Worm (Caenorhabditis elegans) whole organism, dauer: ENCODE data around the gene K07F5.15.

Source experiments
- unc-62 ChIP-seq: sonication (generic microtip); optimal IDR thresholded peaks from 2 replicates; lab custom pipeline; 2017; ENCODE audit warnings: missing biosample characterization, missing genetic modification reagents, missing genetic modification characterization

The K07F5.15 gene

DNA sequence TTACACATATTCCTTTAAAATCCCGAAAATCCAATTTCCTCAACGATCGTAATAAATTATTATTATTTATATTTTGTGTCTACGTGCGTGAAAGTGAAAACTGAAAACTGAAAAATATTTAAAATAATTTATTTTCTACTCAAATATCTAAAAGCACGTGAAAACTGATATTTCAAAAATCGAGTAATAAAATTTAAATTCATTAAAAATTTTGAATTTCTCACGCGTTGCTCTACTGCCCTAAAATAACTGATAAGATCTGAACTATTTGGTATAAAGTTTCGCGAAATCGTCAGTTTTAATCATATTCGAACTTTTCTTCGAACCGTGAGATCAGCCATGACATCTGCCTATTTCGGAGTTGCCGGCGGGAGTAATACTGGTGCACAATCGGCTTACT lies 12.6 kb upstream of the K07F5.15 start, which contains the start of gene ssq-1:
Gene ssq-1, plus strand, starts transcription at position 301 of the 400 bp plus-strand sequence.
- TF ChIP-seq unc-62 (GFP tag; lab: Kevin White, UChicago), result no peak

DNA sequence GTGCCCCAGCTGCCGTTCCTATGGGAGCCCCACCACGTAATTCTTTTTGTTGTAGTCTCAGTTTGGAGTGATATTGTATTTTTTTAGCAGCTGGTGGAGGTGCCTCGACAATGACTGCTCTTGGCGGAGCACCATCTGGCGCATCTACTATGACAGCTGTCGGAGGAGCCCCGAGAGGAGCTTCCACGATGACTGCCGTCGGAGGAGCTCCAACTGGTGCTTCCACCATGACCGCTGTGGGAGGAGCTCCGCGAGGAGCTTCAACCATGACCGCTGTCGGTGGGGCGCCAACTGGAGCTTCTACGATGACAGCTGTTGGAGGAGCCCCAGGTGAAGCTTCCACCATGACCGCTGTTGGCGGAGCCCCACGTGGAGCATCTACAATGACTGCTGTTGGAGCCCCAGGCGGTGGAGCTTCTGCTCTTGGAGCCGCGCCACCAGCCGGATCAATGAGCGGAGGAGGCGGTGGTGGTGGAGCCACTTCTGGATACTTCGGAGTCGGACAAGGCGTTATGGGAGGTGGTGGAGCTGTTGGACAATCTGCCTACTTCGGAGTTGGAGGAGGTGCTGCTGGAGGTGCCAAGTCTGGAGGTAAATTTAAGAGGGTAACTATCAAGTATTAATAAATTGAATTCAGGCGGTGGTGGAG lies 11.9 kb upstream of the K07F5.15 start:
- TF ChIP-seq unc-62 (GFP tag; lab: Kevin White, UChicago), result no peak

DNA sequence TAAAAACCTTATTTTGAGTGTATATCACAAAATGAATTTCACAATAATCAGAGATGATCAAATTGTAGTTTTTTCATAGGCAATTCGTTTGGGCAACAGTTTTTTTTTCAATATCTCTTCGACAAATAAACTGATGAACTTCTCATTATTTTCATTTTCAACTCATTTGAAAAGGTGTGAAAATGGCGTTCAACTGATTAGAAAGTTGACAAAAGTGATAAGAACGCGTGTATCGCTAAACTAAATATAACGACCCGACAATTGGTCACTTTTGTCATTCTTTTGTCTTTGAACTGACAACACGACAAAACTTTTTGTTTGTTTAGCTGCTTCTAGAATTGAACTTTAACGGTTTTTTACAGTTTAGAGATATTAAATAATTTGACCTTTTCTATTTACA lies 9.9 kb upstream of the K07F5.15 start:
- TF ChIP-seq unc-62 (GFP tag; lab: Kevin White, UChicago), result no peak

DNA sequence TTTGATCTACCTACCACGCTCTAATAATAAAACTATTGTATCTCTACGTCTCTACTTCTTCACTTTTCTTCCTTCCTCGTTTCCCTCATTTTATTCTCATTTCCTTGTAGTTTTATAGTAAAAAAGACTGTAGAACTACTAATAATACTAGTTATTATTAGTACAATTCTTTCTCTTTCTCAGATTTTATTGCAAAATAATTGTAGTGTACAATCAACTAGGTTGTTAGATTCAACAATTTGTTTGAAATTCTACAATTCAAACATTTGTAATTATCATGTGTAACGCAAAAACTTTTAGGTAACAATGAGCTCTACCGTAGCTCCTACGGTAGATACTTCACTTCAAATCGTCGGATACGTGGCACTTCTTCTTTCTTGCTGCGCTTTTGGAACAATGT lies 9.2 kb upstream of the K07F5.15 start, which contains the start of gene K07F5.12:
Gene K07F5.12, plus strand, starts transcription at position 301 of the 400 bp plus-strand sequence.
- no peak for TF ChIP-seq unc-62 (GFP tag; lab: Kevin White, UChicago)

DNA sequence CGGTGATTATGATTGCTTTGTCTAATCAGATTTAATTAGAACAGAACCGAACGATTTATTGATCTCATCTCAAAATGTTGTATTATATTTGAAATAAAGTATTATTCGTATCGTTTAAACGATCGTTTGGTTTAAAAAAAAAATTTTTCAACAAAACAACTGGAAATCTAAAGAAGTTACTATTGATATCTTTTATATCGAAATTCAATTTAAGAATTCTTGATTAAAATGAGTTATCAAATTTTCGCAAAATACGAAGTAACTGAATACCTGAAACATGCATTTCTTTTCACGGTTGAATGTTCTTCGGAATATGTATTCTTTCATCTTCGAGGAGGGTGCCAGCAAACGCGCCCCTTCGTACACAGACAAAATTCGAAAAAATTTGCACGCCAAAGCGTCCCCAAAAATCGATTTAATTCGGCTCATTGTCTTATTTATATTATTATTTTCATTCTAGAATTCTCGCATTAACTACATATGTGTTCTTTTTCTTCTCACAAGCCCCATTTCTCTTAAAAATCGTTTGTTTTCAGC lies 6.9 kb upstream of the K07F5.15 start, which contains the start of gene npp-1:
Gene npp-1, plus strand, starts transcription at position 537 of the 537 bp plus-strand sequence.
- TF ChIP-seq unc-62 (GFP tag; lab: Kevin White, UChicago), result no peak

DNA sequence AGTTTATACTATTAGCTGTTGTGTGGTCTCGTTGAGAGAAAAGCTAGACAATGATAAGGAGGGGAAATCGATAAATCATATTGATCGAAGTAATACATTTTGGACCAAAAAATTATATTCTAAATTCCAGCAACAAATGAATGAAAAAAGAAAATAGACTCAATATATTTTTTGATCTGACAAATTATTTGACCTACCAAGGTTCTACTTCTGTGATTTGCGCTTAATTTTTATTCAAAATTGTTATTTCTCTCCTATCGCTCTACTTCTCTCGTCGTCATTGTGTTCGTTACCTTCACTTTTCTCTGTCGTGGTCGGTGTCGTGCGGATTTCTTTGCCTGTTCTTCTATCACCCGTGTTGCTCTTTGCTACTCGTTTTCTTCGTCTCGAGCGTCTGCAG lies 5.9 kb upstream of the K07F5.15 start:
- no peak for TF ChIP-seq unc-62 (GFP tag; lab: Kevin White, UChicago)

DNA sequence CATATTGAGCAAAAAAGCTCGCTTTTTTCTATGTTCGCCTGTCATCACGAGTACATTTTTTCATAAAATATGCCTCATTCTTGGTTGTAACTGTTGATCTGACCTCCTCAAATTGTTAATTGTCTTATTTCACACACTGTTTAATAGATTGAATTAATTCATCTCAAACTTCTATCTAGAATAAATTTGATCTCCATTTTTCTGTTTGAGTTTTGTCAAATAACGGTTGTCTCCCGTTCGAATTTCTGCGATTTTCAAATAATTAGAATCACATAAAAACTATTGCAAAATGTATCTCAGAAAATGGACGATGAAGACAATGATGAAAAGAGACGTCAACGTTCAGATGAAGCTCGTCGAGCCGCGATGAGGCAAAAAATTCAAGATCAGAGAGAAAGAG lies 3.0 kb upstream of the K07F5.15 start, which contains the start of gene K07F5.14:
Gene K07F5.14, plus strand, starts transcription at position 301 of the 400 bp plus-strand sequence.
- TF ChIP-seq unc-62 (GFP tag; lab: Kevin White, UChicago), result no peak

DNA sequence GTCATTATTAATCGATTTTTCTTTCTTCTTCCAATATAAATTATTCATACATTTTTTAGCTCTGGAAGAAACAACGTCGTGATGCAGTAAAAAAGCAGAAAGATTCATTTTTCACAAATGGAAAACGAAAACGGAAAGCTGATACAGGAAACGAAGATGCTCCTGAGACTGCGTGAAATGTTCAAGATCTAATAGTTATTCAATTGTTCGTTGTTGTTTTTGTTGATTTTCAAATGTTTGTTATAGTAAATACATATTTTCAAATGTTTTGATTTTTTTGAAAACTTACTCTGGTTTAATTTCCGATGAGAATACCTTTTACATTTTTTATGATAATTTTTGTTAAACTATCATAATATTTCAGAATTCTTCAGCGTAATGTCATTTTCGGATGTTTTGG lies 1.1 kb upstream of the K07F5.15 start, which contains the start of gene K07F5.16:
Gene K07F5.16, plus strand, starts transcription at position 301 of the 400 bp plus-strand sequence.
- no peak for TF ChIP-seq unc-62 (GFP tag; lab: Kevin White, UChicago)

DNA sequence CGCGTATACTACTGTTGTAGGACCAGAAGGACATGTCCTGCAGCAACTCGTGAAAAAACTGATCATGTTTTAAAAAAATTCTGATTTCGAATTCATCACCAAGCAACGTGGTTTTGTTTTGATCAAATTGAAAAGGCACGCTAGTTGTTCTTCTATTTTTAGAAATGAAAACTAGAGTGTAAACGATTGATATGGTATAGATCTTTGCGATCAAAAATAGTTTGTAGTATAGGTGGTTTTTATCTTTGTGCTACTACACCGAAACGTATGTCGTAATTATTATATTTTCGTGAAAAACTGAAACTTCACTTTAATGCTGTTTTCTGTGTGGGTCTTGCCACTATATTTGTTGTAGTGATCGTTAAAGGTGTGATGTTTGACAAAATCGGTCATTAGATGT lies 2.0 kb downstream of the K07F5.15 start:
- no peak for TF ChIP-seq unc-62 (GFP tag; lab: Kevin White, UChicago)

DNA sequence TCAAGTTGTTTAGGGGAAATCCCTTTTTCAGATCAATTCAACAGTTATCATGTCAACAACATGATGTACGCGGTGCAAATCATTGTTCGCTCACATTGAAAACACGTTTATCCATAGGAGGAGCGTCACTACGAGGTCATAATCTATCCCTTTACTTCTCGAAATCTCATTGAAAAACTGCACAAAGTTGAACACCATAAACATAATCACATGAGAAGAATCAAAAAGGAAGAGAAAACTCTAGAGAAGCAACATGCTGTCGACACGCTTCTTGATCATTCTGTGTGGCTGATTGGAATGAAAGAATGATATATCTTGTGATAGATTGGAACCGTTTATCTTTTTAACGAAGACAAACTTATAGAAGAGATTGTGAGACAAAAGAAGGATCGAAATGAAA lies 3.0 kb downstream of the K07F5.15 start:
- TF ChIP-seq unc-62 (GFP tag; lab: Kevin White, UChicago), result no peak

DNA sequence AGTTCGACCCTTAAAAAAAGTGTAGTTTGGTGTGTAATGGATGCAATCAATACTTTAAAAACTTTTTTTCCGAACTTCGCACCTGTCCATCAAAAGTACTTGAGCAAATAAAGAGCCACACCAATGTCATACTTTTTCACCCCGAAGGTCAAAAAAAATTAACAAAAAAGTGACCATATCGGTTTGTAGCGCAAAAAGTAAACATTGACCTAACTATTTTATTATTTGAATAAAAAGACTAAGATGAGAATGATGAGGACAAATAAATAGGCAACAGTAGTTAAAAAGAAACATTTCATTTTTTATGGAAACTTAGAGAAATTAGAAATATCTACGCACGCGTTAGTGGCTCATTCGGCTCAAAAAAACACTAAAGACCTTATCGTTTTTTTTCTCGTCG lies 4.5 kb downstream of the K07F5.15 start:
- no peak for TF ChIP-seq unc-62 (GFP tag; lab: Kevin White, UChicago)

DNA sequence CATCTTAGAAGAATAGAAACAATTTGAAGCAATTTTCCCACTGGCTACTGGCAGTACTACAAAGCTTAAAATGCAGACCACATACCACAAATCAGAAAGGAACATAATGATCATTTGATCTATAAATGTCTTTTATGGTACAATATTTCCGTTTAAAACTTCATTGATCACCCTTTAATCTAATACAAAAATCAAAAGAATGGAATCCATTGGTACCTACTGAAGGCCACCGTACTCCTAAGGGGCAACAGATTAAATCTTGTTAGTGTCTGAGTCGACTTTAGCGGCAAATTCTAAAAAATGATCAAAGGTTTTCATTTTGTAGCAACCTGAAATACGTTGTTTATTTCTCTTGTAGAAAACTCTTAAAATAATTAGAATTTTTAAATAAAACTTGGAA lies 7.3 kb downstream of the K07F5.15 start:
- no peak for TF ChIP-seq unc-62 (GFP tag; lab: Kevin White, UChicago)

DNA sequence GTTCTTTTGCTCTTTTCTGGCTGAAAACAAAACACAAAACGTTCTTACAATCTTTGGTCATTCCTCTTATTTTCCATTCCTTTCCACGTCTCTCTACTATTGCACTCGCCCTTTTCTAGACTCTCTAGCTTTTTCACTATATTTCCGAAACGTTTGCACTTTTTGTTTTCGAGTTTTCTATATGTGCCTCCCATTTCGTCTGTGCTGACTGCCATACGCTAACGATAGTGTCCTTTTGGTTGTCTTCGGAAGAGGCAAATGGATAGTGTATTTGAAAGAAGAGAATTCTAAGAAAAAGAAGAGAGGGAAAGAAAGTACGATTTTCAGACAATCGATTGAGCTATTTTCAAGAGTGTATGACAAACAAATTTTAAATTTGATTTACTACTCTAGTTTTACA lies 7.9 kb downstream of the K07F5.15 start:
- TF ChIP-seq unc-62 (GFP tag; lab: Kevin White, UChicago), result no peak

DNA sequence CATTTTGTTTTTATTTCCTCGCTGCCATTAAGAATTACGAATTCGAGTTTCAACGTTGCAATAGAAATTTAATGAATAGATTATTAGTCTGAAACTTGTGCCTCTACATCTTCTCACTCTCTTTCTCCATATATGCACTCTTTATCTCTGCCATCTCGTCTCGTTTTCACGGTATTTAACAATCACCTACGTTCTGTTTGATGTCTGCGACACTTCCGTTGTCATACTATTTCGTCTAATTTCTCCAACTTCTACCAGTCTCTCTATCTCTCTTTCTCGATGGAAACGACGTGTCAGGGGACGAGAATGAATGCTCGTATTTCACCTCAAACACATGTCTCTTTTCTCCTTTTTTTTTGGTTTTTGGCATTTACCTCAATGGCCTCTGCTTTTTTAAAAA lies 9.0 kb downstream of the K07F5.15 start:
- TF ChIP-seq unc-62 (GFP tag; lab: Kevin White, UChicago), result no peak

DNA sequence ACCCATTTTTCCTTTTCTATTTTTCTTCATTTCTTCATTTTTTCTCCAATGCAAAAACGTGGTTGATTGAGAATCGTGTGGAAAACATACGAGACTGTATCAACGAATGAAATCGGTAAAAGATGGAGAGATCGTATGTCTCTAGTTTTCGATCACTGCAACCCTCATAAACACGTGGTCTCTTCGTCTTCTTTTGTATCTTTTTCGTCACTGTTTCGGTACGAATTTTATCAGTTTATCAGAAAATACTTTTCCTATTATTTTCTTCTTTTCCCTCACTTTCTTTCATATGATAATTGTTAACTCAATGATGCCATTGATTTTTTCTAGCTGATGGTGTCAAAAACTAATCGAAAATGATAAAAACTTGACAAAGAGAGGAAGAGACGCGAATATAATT lies 10.8 kb downstream of the K07F5.15 start:
- TF ChIP-seq unc-62 (GFP tag; lab: Kevin White, UChicago), result no peak

DNA sequence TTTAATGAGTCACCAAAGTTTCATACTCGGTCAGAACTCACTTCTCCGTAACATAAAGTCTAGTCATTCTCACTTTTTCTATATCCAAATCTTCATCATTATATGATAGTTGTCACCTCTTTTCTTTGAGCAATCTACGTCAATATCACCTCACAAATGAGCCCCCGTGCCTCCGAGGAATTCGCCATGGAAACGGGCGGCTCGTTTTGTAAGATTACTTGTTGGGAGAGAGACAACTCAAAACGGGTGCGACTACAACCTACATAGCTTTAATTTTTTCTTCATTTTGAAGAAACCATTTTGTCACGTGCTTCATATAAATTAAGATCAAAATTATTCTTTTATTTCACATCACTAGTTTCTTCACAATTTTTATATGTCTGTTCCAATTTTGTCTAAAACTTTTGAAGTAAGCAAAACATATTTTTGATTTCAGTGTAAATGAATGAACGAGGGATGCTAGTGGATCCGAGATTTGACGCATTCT lies 14.1 kb downstream of the K07F5.15 start, which contains the start of gene nhr-4:
Gene nhr-4, plus strand, starts transcription at position 437 of the 487 bp plus-strand sequence.
- no peak for TF ChIP-seq unc-62 (GFP tag; lab: Kevin White, UChicago)

DNA sequence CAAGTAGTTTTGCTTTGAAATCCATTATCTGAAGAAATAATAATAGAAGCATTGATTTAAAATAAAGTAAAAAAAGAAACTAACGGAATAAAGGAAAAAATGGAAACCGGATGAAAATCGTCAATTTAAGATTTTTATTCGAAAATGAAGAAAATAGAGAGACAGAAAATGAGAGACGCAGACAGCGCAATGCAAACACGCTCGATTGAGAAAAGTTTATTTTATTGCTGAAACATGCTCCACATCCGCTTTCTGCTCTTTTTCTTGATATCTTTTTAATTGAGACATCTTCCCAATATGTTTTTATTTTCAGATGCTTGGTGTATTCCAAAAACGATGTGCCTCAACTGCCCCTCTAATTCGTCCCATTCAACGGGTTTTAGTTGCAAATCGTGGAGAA lies 19.4 kb downstream of the K07F5.15 start, which contains the start of the genes prp-18 and mccc-1:
Gene prp-18, minus strand, starts transcription at position 127 of the 400 bp plus-strand sequence.
Gene mccc-1, plus strand, starts transcription at position 314 of the 400 bp plus-strand sequence.
- no peak for TF ChIP-seq unc-62 (GFP tag; lab: Kevin White, UChicago)
